Worm (Caenorhabditis elegans) whole organism, L2 larva: ENCODE data around the gene ttc-36.

Experiments
- C34F6.9 ChIP-seq: fragments of 150-350 bp; optimal IDR thresholded peaks from 2 replicates; lab custom pipeline; 2014; ENCODE audit warnings: missing biosample characterization, missing genetic modification characterization
- F13H6.1 ChIP-seq: sonication (generic microtip); optimal IDR thresholded peaks from 2 replicates; lab custom pipeline; 2016; ENCODE audit warnings: missing genetic modification characterization, missing compliant biosample characterization
- R02D3.7 ChIP-seq: fragments of 150-350 bp; optimal IDR thresholded peaks from 2 replicates; lab custom pipeline; 2014; ENCODE audit warnings: missing biosample characterization, missing genetic modification characterization
- Y55F3AM.14 ChIP-seq: fragments of 200-800 bp; sonication (Bioruptor generic); optimal IDR thresholded peaks from 2 replicates; lab custom pipeline; 2018; ENCODE audit warnings: mild to moderate bottlenecking, missing genetic modification characterization, missing compliant biosample characterization
- ZK546.5 ChIP-seq: sonication (generic microtip); optimal IDR thresholded peaks from 2 replicates; lab custom pipeline; 2017; ENCODE audit warnings: missing biosample characterization, missing genetic modification characterization
- alr-1 ChIP-seq: fragments of 150-350 bp; optimal IDR thresholded peaks from 2 replicates; lab custom pipeline; 2014; ENCODE audit warnings: missing biosample characterization, missing genetic modification characterization
- aly-2 ChIP-seq: fragments of 150-350 bp; optimal IDR thresholded peaks from 2 replicates; lab custom pipeline; 2014; ENCODE audit warnings: missing biosample characterization, missing genetic modification characterization
- ama-1 ChIP-seq: fragments of 150-350 bp; optimal IDR thresholded peaks from 2 replicates; lab custom pipeline; 2018; ENCODE audit warnings: inconsistent platforms
- blmp-1 ChIP-seq: sonication (generic microtip); optimal IDR thresholded peaks from 2 replicates; lab custom pipeline; 2017; ENCODE audit warnings: missing genetic modification characterization, mild to moderate bottlenecking, missing compliant biosample characterization, antibody characterized with exemption, moderate library complexity; ENCODE audit not compliant: insufficient read depth
- ceh-16 ChIP-seq: fragments of 150-350 bp; optimal IDR thresholded peaks from 2 replicates; lab custom pipeline; 2014; ENCODE audit warnings: missing biosample characterization, missing genetic modification characterization
- ceh-82 ChIP-seq: fragments of 150-350 bp; optimal IDR thresholded peaks from 2 replicates; lab custom pipeline; 2014; ENCODE audit warnings: missing biosample characterization, missing genetic modification characterization
- crh-2 ChIP-seq: sonication (generic microtip); optimal IDR thresholded peaks from 2 replicates; lab custom pipeline; 2017; ENCODE audit warnings: missing biosample characterization, missing genetic modification characterization
- dmd-4 ChIP-seq: sonication (generic microtip); optimal IDR thresholded peaks from 2 replicates; lab custom pipeline; 2017; ENCODE audit warnings: missing biosample characterization, missing genetic modification characterization
- egl-27 ChIP-seq: sonication (generic microtip); optimal IDR thresholded peaks from 3 replicates; lab custom pipeline; 2017; ENCODE audit warnings: missing biosample characterization, missing genetic modification reagents, missing genetic modification characterization
- elt-1 ChIP-seq: fragments of 150-350 bp; optimal IDR thresholded peaks from 2 replicates; lab custom pipeline; 2014; ENCODE audit warnings: missing biosample characterization, missing genetic modification characterization
- fos-1 ChIP-seq: fragments of 150-350 bp; optimal IDR thresholded peaks from 2 replicates; lab custom pipeline; 2014; ENCODE audit warnings: missing biosample characterization, missing genetic modification characterization
- gmeb-1 ChIP-seq: fragments of 150-350 bp; optimal IDR thresholded peaks from 2 replicates; lab custom pipeline; 2014; ENCODE audit warnings: missing biosample characterization, missing genetic modification characterization
- lin-11 ChIP-seq: fragments of 150-350 bp; sonication (generic microtip); optimal IDR thresholded peaks from 2 replicates; lab custom pipeline; 2014; ENCODE audit warnings: missing biosample characterization, missing genetic modification characterization, inconsistent platforms, mixed read lengths
- lin-13 ChIP-seq: fragments of 150-350 bp; optimal IDR thresholded peaks from 2 replicates; lab custom pipeline; 2014; ENCODE audit warnings: missing biosample characterization, missing genetic modification reagents, missing genetic modification characterization
- lin-39 ChIP-seq: fragments of 150-350 bp; optimal IDR thresholded peaks from 2 replicates; lab custom pipeline; 2014; ENCODE audit warnings: missing biosample characterization, missing genetic modification reagents, missing genetic modification characterization
- lsy-2 ChIP-seq, 2 experiments: fragments of 150-350 bp in 1 of 2; sonication (generic microtip) in 1 of 2; optimal IDR thresholded peaks; 2 replicates each; lab custom pipeline; 2014 to 2017; ENCODE audit warnings: missing biosample characterization in 2 of 2, missing genetic modification characterization in 2 of 2
- mab-5 ChIP-seq: fragments of 150-350 bp; optimal IDR thresholded peaks from 2 replicates; lab custom pipeline; 2014; ENCODE audit warnings: missing biosample characterization, missing genetic modification characterization
- mbf-1 ChIP-seq: sonication (generic microtip); optimal IDR thresholded peaks from 2 replicates; lab custom pipeline; 2017; ENCODE audit warnings: missing biosample characterization, missing genetic modification characterization
- nhr-10 ChIP-seq: sonication (generic microtip); optimal IDR thresholded peaks from 2 replicates; lab custom pipeline; 2017; ENCODE audit warnings: missing biosample characterization, missing genetic modification characterization
- nhr-11 ChIP-seq: fragments of 150-350 bp; optimal IDR thresholded peaks from 2 replicates; lab custom pipeline; 2014; ENCODE audit warnings: missing biosample characterization, missing genetic modification characterization
- nhr-12 ChIP-seq: fragments of 150-350 bp; optimal IDR thresholded peaks from 2 replicates; lab custom pipeline; 2014; ENCODE audit warnings: missing biosample characterization, missing genetic modification characterization
- nhr-129 ChIP-seq: fragments of 150-350 bp; optimal IDR thresholded peaks from 2 replicates; lab custom pipeline; 2014; ENCODE audit warnings: missing biosample characterization, missing genetic modification characterization
- nhr-21 ChIP-seq: fragments of 150-350 bp; optimal IDR thresholded peaks from 2 replicates; lab custom pipeline; 2014; ENCODE audit warnings: missing biosample characterization, missing genetic modification characterization
- nhr-23 ChIP-seq: fragments of 150-350 bp; optimal IDR thresholded peaks from 2 replicates; lab custom pipeline; 2014; ENCODE audit warnings: missing biosample characterization, missing genetic modification reagents, missing genetic modification characterization
- nhr-237 ChIP-seq: fragments of 150-350 bp; optimal IDR thresholded peaks from 2 replicates; lab custom pipeline; 2014; ENCODE audit warnings: missing biosample characterization, missing genetic modification characterization
- nhr-25 ChIP-seq: fragments of 150-350 bp; sonication (generic microtip); optimal IDR thresholded peaks from 3 replicates; lab custom pipeline; 2014; ENCODE audit warnings: missing biosample characterization, missing genetic modification characterization
- nhr-77 ChIP-seq: fragments of 150-350 bp; optimal IDR thresholded peaks from 2 replicates; lab custom pipeline; 2014; ENCODE audit warnings: missing biosample characterization, missing genetic modification characterization
- peb-1 ChIP-seq: fragments of 150-350 bp; optimal IDR thresholded peaks from 2 replicates; lab custom pipeline; 2014; ENCODE audit warnings: missing biosample characterization, missing genetic modification characterization
- sem-4 ChIP-seq: fragments of 150-350 bp; optimal IDR thresholded peaks from 2 replicates; lab custom pipeline; 2014; ENCODE audit warnings: missing biosample characterization, missing genetic modification reagents, missing genetic modification characterization
- skn-1 ChIP-seq: sonication (generic microtip); optimal IDR thresholded peaks from 2 replicates; lab custom pipeline; 2017; ENCODE audit warnings: missing biosample characterization, missing genetic modification characterization
- sma-3 ChIP-seq: sonication (generic microtip); optimal IDR thresholded peaks from 2 replicates; lab custom pipeline; 2016; ENCODE audit warnings: missing genetic modification reagents, missing genetic modification characterization, missing compliant biosample characterization
- sma-9 ChIP-seq, 2 experiments: fragments of 150-350 bp in 1 of 2; sonication (generic microtip) in 1 of 2; optimal IDR thresholded peaks; 2 replicates each; lab custom pipeline; 2014 to 2016; ENCODE audit warnings: missing genetic modification characterization in 2 of 2, mild to moderate bottlenecking in 1 of 2, missing biosample characterization in 1 of 2, missing compliant biosample characterization in 1 of 2, missing genetic modification reagents in 1 of 2, moderate library complexity in 1 of 2
- snpc-4 ChIP-seq: fragments of 150-350 bp; optimal IDR thresholded peaks from 2 replicates; lab custom pipeline; 2014; ENCODE audit warnings: missing biosample characterization, missing genetic modification characterization
- unc-39 ChIP-seq: fragments of 150-350 bp; optimal IDR thresholded peaks from 2 replicates; lab custom pipeline; 2014; ENCODE audit warnings: missing biosample characterization, missing genetic modification characterization
- unc-55 ChIP-seq: fragments of 150-350 bp; sonication (generic microtip); optimal IDR thresholded peaks from 3 replicates; lab custom pipeline; 2014; ENCODE audit warnings: missing biosample characterization, missing genetic modification reagents, missing genetic modification characterization
- unc-62 ChIP-seq: fragments of 150-350 bp; optimal IDR thresholded peaks from 2 replicates; lab custom pipeline; 2014; ENCODE audit warnings: missing biosample characterization, missing genetic modification reagents, missing genetic modification characterization
- zag-1 ChIP-seq: fragments of 150-350 bp; optimal IDR thresholded peaks from 2 replicates; lab custom pipeline; 2014; ENCODE audit warnings: missing biosample characterization, missing genetic modification characterization
- ztf-1 ChIP-seq: fragments of 200-800 bp; sonication (Bioruptor generic); conservative IDR thresholded peaks from 2 replicates; pipeline ENCODE4 v1.3.6; 2022; ENCODE audit warnings: missing genetic modification characterization, missing compliant biosample characterization
- ztf-11 ChIP-seq: sonication (generic microtip); optimal IDR thresholded peaks from 2 replicates; lab custom pipeline; 2017; ENCODE audit warnings: missing biosample characterization, missing genetic modification characterization

The ttc-36 gene

DNA sequence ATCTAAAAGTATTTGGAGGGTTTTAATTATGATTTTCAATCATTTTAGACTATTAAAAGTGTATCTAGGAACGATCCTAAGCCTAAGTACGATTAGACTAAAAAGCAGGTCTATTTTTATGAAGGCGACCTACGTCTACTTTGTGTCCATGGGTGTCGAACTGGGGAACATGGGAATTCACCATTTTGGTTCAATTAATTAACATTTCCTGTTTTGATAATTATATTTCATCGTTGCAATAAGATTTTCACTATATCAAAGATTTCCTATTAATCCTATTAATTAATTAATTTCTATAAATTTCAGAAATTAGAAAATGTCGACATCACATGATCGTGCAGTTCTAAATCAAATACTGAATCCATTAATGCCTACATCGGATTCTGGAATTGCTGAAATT lies at the start of gene ttc-36:
Gene ttc-36 (plus strand): TSS at position 301 of the 400 bp plus-strand sequence.
- TF ChIP-seq ztf-1 (GFP tag; lab: Robert Waterston, UW) (no peak), zag-1 (no peak), blmp-1 (tag; lab: Kevin White, UChicago) (no peak), elt-1 (no peak), fos-1 (no peak), sma-3 (GFP tag; lab: Kevin White, UChicago) (no peak), skn-1 (tag; lab: Kevin White, UChicago) (no peak), unc-62 (GFP tag; lab: Kevin White, UChicago) (no peak), lin-13 (GFP tag; lab: Kevin White, UChicago) (no peak)

DNA sequence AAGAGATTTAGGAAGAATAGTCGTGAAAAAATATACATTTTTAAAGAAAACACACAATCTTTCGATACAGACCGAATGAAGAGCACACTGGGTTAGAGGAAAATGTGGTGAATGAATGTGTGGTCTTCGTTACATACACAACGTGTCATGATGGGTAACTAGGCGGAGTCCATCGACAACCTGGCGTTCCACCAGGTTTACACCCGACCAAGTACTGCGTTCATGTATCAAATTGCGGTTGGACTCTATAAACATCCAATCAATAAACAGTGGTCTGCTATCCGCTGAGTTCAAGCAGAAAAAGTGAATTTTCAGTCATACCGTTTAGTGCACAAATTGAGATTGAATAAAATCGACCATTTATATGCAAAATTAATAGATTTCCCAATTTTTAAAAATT lies 48.2 kb upstream of the ttc-36 start, which contains the start of gene sdz-38:
Gene sdz-38 (minus strand): TSS at position 101 of the 400 bp plus-strand sequence.
- no peak for TF ChIP-seq elt-1
- no peak for TF ChIP-seq sem-4 (tag; lab: Kevin White, UChicago)
- TF ChIP-seq unc-62 (GFP tag; lab: Kevin White, UChicago): no peak
- no peak for TF ChIP-seq unc-55 (GFP tag; lab: Kevin White, UChicago)
- no peak for TF ChIP-seq ama-1 (lab: Kevin White, UChicago)
- no peak for TF ChIP-seq ceh-16
- TF ChIP-seq nhr-129: no peak
- no peak for TF ChIP-seq nhr-237
- TF ChIP-seq nhr-11: no peak
- no peak for TF ChIP-seq nhr-10 (tag; lab: Kevin White, UChicago)
- TF ChIP-seq lsy-2 (tag; optimal IDR thresholded peaks at IDR 0.05; lab: Kevin White, UChicago): no peak
- no peak for TF ChIP-seq nhr-21
- no peak for TF ChIP-seq unc-39 (tag; lab: Kevin White, UChicago)
- no peak for TF ChIP-seq nhr-25
- TF ChIP-seq nhr-12 (tag; lab: Kevin White, UChicago): no peak
- TF ChIP-seq ZK546.5 (tag; lab: Kevin White, UChicago): no peak
- no peak for TF ChIP-seq dmd-4 (tag; lab: Kevin White, UChicago)
- TF ChIP-seq nhr-23 (tag; lab: Kevin White, UChicago): no peak
- no peak for TF ChIP-seq Y55F3AM.14 (GFP tag; lab: Kevin White, UChicago)
- TF ChIP-seq sma-9 (GFP tag; optimal IDR thresholded peaks at IDR 0.05; lab: Kevin White, UChicago): no peak
- TF ChIP-seq sma-9 (tag; optimal IDR thresholded peaks at IDR 0.05; lab: Kevin White, UChicago): no peak

DNA sequence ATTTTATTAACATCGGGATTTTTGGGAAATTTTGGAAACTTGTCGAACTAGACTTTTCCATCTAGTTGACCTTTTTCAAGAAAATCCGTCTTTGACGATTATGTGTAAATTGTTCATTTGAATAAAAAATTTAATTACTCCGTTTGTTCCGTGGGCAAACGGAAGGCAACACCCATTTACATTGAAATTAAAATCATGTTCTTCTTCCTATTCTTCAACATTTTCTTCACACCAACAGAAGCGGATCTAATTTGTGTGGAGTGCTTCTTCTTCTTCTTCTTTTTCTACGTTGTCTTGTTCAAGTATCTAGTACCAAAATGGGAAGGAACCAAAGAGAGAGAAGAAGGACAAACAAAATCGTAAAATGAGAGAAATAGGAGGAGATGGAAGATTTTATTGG lies 47.6 kb upstream of the ttc-36 start:
- no peak for TF ChIP-seq nhr-21
- TF ChIP-seq Y55F3AM.14 (GFP tag; lab: Kevin White, UChicago): no peak
- no peak for TF ChIP-seq lin-39 (tag; lab: Kevin White, UChicago)
- no peak for TF ChIP-seq elt-1
- TF ChIP-seq mab-5 (tag; lab: Kevin White, UChicago): no peak
- no peak for TF ChIP-seq sem-4 (tag; lab: Kevin White, UChicago)
- no peak for TF ChIP-seq ceh-82
- no peak for TF ChIP-seq alr-1
- TF ChIP-seq nhr-237: no peak
- TF ChIP-seq nhr-10 (tag; lab: Kevin White, UChicago): no peak

DNA sequence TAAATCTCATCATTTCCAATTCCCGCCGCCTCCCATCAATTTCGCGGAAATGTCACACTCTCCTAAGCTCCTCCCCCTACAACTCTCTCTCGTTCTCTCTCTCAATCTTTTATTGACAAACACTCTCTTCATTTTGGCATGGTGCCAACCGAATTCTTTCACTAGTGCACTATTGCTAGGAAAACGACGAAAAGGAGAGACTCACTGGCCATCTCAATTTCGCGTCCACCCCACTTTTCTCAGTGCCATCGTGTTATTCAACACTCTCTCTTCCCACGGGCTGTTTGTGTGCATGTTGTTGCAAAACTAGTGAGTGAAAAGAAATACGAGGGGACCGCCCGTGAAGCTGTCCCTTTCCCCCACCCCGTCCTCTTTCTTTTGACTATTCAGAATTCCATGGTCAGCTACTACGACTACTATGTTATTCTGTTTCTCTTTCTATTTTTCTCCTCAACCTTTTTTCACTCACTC lies 45.1 kb upstream of the ttc-36 start:
- TF ChIP-seq nhr-11: no peak
- TF ChIP-seq nhr-23 (tag; lab: Kevin White, UChicago): no peak
- no peak for TF ChIP-seq ceh-16
- TF ChIP-seq gmeb-1 (tag; lab: Kevin White, UChicago): no peak
- peak; percentile 72 for TF ChIP-seq C34F6.9
- no peak for TF ChIP-seq mbf-1
- TF ChIP-seq nhr-237: no peak
- peak; percentile 8 for TF ChIP-seq egl-27
- peak; percentile 18 to 72 for TF ChIP-seq lsy-2 (tag; optimal IDR thresholded peaks at IDR 0.05; lab: Kevin White, UChicago)
- TF ChIP-seq nhr-25: no peak
- TF ChIP-seq elt-1: no peak
- peak; percentile 11 for TF ChIP-seq sma-3 (GFP tag; lab: Kevin White, UChicago)
- no peak for TF ChIP-seq skn-1 (tag; lab: Kevin White, UChicago)
- no peak for TF ChIP-seq nhr-77 (tag; lab: Kevin White, UChicago)
- TF ChIP-seq lin-39 (tag; lab: Kevin White, UChicago): peak; percentile 73
- TF ChIP-seq F13H6.1: peak; percentile 92
- TF ChIP-seq aly-2 (tag; lab: Kevin White, UChicago): no peak
- peak; percentile 82 for TF ChIP-seq nhr-129
- TF ChIP-seq lin-13 (GFP tag; lab: Kevin White, UChicago): peak; percentile 55
- peak; percentile 51 for TF ChIP-seq crh-2
- TF ChIP-seq Y55F3AM.14 (GFP tag; lab: Kevin White, UChicago): peak; percentile 66
- peak; percentile 87 for TF ChIP-seq sem-4 (tag; lab: Kevin White, UChicago)
- no peak for TF ChIP-seq alr-1
- TF ChIP-seq unc-39 (tag; lab: Kevin White, UChicago): peak; percentile 1
- TF ChIP-seq sma-9 (GFP tag; optimal IDR thresholded peaks at IDR 0.05; lab: Kevin White, UChicago): peak; percentile 92
- no peak for TF ChIP-seq sma-9 (tag; optimal IDR thresholded peaks at IDR 0.05; lab: Kevin White, UChicago)
- TF ChIP-seq ama-1 (lab: Kevin White, UChicago): no peak
- TF ChIP-seq ztf-11 (tag; lab: Kevin White, UChicago): no peak
- TF ChIP-seq nhr-21: no peak
- no peak for TF ChIP-seq ceh-82
- TF ChIP-seq nhr-10 (tag; lab: Kevin White, UChicago): no peak
- TF ChIP-seq peb-1 (tag; lab: Kevin White, UChicago): no peak
- TF ChIP-seq snpc-4 (tag; lab: Kevin White, UChicago): peak; percentile 9
- no peak for TF ChIP-seq nhr-12 (tag; lab: Kevin White, UChicago)
- no peak for TF ChIP-seq R02D3.7 (tag; lab: Kevin White, UChicago)
- TF ChIP-seq fos-1: peak; percentile 16
- TF ChIP-seq lin-11 (tag; lab: Kevin White, UChicago): no peak
